Fruit fly (Drosophila melanogaster): ENCODE measurements around the gene CG32755.

Gene CG32755

DNA sequence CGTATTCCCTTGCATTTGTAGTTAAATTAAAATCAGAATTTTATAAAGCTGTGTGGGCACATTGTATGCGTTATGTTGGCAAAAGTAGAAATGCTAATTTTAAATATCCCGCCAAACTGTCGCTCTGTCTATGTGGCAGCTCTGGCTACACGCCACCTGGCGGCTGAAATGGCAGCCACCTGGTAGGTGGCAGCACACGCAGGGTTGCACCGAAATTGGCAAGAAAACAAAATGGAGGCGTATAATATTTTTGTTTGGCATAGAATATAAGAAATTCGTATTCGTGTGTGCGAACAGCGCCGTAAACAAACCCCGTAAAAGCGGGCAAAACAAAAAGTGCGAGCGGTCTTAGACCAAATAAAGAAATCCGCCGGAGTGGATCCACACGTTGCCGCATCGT lies 42.1 kb upstream of the CG32755 start, which contains the start of gene CG12236 (continued):
- TF ChIP-seq MESR4 (GFP tag; optimal IDR thresholded peaks at IDR 0.05) (peak; percentile 90), CG1792 (GFP tag; optimal IDR thresholded peaks at IDR 0.05) (no peak), BEAF-32 (GFP tag; optimal IDR thresholded peaks at IDR 0.05) (peak; percentile 54), ro (GFP tag; IDR thresholded peaks at IDR 0.05) (no peak), hth (optimal IDR thresholded peaks at IDR 0.05) (no peak), B-H2 (GFP tag; optimal IDR thresholded peaks at IDR 0.05) (peak; percentile 74), H2.0 (GFP tag; IDR thresholded peaks at IDR 0.05) (0 out of 2 replicates have a peak, but pooled peaks have one; percentile 12), PHDP (tag; optimal IDR thresholded peaks at IDR 0.05) (no peak), Sox102F (GFP tag; optimal IDR thresholded peaks at IDR 0.05) (no peak), Sry-δ (GFP tag; optimal IDR thresholded peaks at IDR 0.05) (peak; percentile 69), eyg (GFP tag; optimal IDR thresholded peaks at IDR 0.05) (no peak), CG13123 (GFP tag; optimal IDR thresholded peaks at IDR 0.05) (no peak), CG15696 (tag; optimal IDR thresholded peaks at IDR 0.05) (peak; percentile 47), nmo (GFP tag; optimal IDR thresholded peaks at IDR 0.05) (peak; percentile 66), CG31388 (GFP tag; optimal IDR thresholded peaks at IDR 0.05) (no peak), Ets97D (GFP tag; optimal IDR thresholded peaks at IDR 0.05) (peak; percentile 97), mam (GFP tag; optimal IDR thresholded peaks at IDR 0.05) (peak; percentile 49), danr (GFP tag; IDR thresholded peaks at IDR 0.05) (no peak), ase (GFP tag; IDR thresholded peaks at IDR 0.05) (no peak), Blimp-1 (GFP tag; optimal IDR thresholded peaks at IDR 0.05) (no peak), CG14050 (GFP tag; IDR thresholded peaks at IDR 0.05) (no peak), NK7.1 (GFP tag; optimal IDR thresholded peaks at IDR 0.05) (peak; percentile 36), chn (GFP tag; optimal IDR thresholded peaks at IDR 0.05) (peak; percentile 53), Tbp (GFP tag; optimal IDR thresholded peaks at IDR 0.05) (no peak), sc (optimal IDR thresholded peaks at IDR 0.05) (no peak), sc (GFP tag; optimal IDR thresholded peaks at IDR 0.05) (no peak), toy (GFP tag; IDR thresholded peaks at IDR 0.05) (no peak), CG2712 (tag; optimal IDR thresholded peaks at IDR 0.05) (peak; percentile 61), Camta (GFP tag; optimal IDR thresholded peaks at IDR 0.05) (peak; percentile 37), Abd-B (GFP tag; optimal IDR thresholded peaks at IDR 0.05) (no peak), kay (GFP tag; optimal IDR thresholded peaks at IDR 0.05) (no peak), CG7745 (tag; optimal IDR thresholded peaks at IDR 0.05) (no peak), CG5245 (GFP tag; optimal IDR thresholded peaks at IDR 0.05) (peak; percentile 43)

DNA sequence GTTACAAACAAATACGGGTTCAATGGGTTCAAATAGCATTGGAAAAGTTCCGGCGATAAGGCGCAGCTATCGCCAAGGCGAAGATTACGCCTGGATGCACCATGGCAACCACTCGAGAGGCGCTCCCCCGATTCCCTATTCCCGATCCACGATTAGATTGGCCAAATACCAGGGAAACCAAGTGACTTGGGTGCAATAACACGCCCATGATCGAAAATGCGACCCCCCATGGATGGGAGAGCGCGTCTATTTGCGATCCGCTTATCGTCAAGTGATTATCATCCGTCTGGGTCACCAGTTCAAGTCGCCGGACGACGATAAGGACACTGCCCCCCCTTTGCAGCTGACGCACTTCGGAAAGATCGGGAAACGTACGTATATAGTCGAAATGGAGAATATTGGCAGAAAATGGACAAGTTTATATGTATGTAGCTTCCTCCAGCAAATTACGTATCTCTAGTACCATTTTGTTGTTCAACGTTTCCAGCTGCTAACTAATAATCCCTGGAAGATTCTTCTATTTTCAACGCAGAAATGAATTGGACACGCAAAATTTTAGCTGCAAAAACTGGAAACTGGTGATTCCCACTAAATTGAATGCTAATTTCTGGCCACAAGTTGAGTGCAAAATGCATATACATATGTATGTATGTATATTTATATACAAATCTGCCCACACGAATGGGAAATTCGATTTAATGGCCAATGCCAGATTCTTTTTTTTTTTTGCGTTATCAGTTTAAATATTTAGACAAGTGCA lies 34.9 kb upstream of the CG32755 start:
- TF ChIP-seq CG15479 (GFP tag; optimal IDR thresholded peaks at IDR 0.05) (peak; percentile 35), ap (GFP tag; IDR thresholded peaks at IDR 0.05) (no peak), chinmo (GFP tag; IDR thresholded peaks at IDR 0.05; ENCODE audit: partially characterized antibody) (0 out of 4 replicates have a peak, but pooled peaks have one; percentile 49), CG34376 (GFP tag; optimal IDR thresholded peaks at IDR 0.05) (peak; percentile 41), sens (GFP tag) (peak; percentile 54), disco-r (GFP tag; optimal IDR thresholded peaks at IDR 0.05) (no peak), sug (tag; optimal IDR thresholded peaks at IDR 0.05) (peak; percentile 99)

All from whole organism, embryonic.